Fruit fly (Drosophila melanogaster) whole organism, prepupa: ENCODE data around the gene Task7.
A peak's percentile ranks its signal among the peaks of the same experiment; 100 is the strongest.

Experiments
- Blimp-1 ChIP-seq: fragments of 200-800 bp; sonication (Bioruptor generic); optimal IDR thresholded peaks from 3 replicates; lab custom pipeline; 2017; ENCODE audit warnings: missing biosample characterization, missing genetic modification characterization, mild to moderate bottlenecking, moderate library complexity, missing genetic modification reagents
- CG10631 ChIP-seq: fragments of 200-800 bp; sonication (Bioruptor generic); optimal IDR thresholded peaks from 2 replicates; lab custom pipeline; 2016; ENCODE audit warnings: missing biosample characterization, missing genetic modification characterization
- CG10669 ChIP-seq: fragments of 200-800 bp; sonication (Bioruptor generic); optimal IDR thresholded peaks from 3 replicates; lab custom pipeline; 2018; ENCODE audit warnings: missing biosample characterization, mild to moderate bottlenecking, missing genetic modification characterization, moderate library complexity
- CG11902 ChIP-seq: fragments of 200-800 bp; sonication (Bioruptor generic); optimal IDR thresholded peaks from 3 replicates; lab custom pipeline; 2016; ENCODE audit warnings: missing biosample characterization, missing genetic modification characterization
- CG15336 ChIP-seq: fragments of 200-800 bp; sonication (Bioruptor generic); IDR thresholded peaks from 2 replicates; pipeline ENCODE4 v1.3.6; 2022; ENCODE audit warnings: missing biosample characterization, missing genetic modification characterization
- CG1621 ChIP-seq: fragments of 200-800 bp; sonication (Bioruptor generic); optimal IDR thresholded peaks from 3 replicates; lab custom pipeline; 2018; ENCODE audit warnings: missing biosample characterization, mild to moderate bottlenecking, missing genetic modification characterization
- CG16779 ChIP-seq: fragments of 200-800 bp; sonication (Bioruptor generic); optimal IDR thresholded peaks from 3 replicates; lab custom pipeline; 2017; ENCODE audit warnings: missing biosample characterization, mild to moderate bottlenecking, missing genetic modification characterization
- CG3032 ChIP-seq: fragments of 200-800 bp; optimal IDR thresholded peaks from 2 replicates; lab custom pipeline; 2019; ENCODE audit warnings: missing biosample characterization, mild to moderate bottlenecking, missing genetic modification characterization, moderate library complexity
- CG31627 ChIP-seq: fragments of 200-800 bp; sonication (Bioruptor generic); optimal IDR thresholded peaks from 3 replicates; lab custom pipeline; 2016; ENCODE audit warnings: missing biosample characterization, missing genetic modification characterization
- CG32006 ChIP-seq: fragments of 200-800 bp; sonication (Bioruptor generic); optimal IDR thresholded peaks from 3 replicates; lab custom pipeline; 2017; ENCODE audit warnings: missing biosample characterization, mild to moderate bottlenecking, missing genetic modification characterization
- CG3919 ChIP-seq: fragments of 200-800 bp; sonication (Bioruptor generic); optimal IDR thresholded peaks from 3 replicates; lab custom pipeline; 2016; ENCODE audit warnings: missing biosample characterization, missing genetic modification characterization
- CG6276 ChIP-seq: fragments of 200-800 bp; sonication (Bioruptor generic); optimal IDR thresholded peaks from 2 replicates; lab custom pipeline; 2017; ENCODE audit warnings: missing biosample characterization, mild to moderate bottlenecking, missing genetic modification characterization
- CG6792 ChIP-seq: fragments of 200-800 bp; sonication (Bioruptor generic); optimal IDR thresholded peaks from 3 replicates; lab custom pipeline; 2016; ENCODE audit warnings: missing biosample characterization, missing genetic modification characterization
- CG6808 ChIP-seq: fragments of 200-800 bp; sonication (Bioruptor generic); optimal IDR thresholded peaks from 3 replicates; lab custom pipeline; 2017; ENCODE audit warnings: missing biosample characterization, missing genetic modification characterization, mild to moderate bottlenecking, moderate library complexity, missing genetic modification reagents
- CG6854 ChIP-seq: fragments of 200-800 bp; sonication (Bioruptor generic); optimal IDR thresholded peaks from 2 replicates; lab custom pipeline; 2017; ENCODE audit warnings: missing biosample characterization, mild to moderate bottlenecking, missing genetic modification characterization
- CG7368 ChIP-seq: fragments of 200-800 bp; sonication (Bioruptor generic); optimal IDR thresholded peaks from 3 replicates; lab custom pipeline; 2016; ENCODE audit warnings: missing biosample characterization, missing genetic modification characterization
- CG8119 ChIP-seq: fragments of 200-800 bp; sonication (Bioruptor generic); IDR thresholded peaks from 3 replicates; pipeline ENCODE4 v1.3.6; 2022; ENCODE audit warnings: missing biosample characterization, missing genetic modification characterization
- CG8632 ChIP-seq: fragments of 200-800 bp; sonication (Bioruptor generic); optimal IDR thresholded peaks from 3 replicates; lab custom pipeline; 2016; ENCODE audit warnings: missing biosample characterization, missing genetic modification characterization
- CG9139 ChIP-seq: fragments of 200-800 bp; sonication (Bioruptor generic); optimal IDR thresholded peaks from 3 replicates; lab custom pipeline; 2017; ENCODE audit warnings: missing biosample characterization, mild to moderate bottlenecking, missing genetic modification characterization
- Eip75B ChIP-seq: fragments of 200-800 bp; sonication (Bioruptor generic); optimal IDR thresholded peaks from 3 replicates; lab custom pipeline; 2016; ENCODE audit warnings: missing biosample characterization, missing genetic modification characterization
- Eip78C ChIP-seq: fragments of 200-800 bp; sonication (Bioruptor generic); peaks from one replicate; lab custom pipeline; 2016; ENCODE audit warnings: missing biosample characterization, missing genetic modification characterization
- Eip93F ChIP-seq: fragments of 200-800 bp; sonication (Bioruptor generic); optimal IDR thresholded peaks from 2 replicates; lab custom pipeline; 2016; ENCODE audit warnings: missing biosample characterization, mild to moderate bottlenecking, missing genetic modification characterization
- Ets96B ChIP-seq: fragments of 200-800 bp; optimal IDR thresholded peaks from 2 replicates; lab custom pipeline; 2019; ENCODE audit warnings: missing biosample characterization, mild to moderate bottlenecking, missing genetic modification characterization, moderate library complexity
- Gug ChIP-seq: fragments of 200-800 bp; sonication (Bioruptor generic); IDR thresholded peaks from 2 replicates; pipeline ENCODE4 v1.3.6; 2022; ENCODE audit warnings: missing biosample characterization, missing genetic modification characterization
- Hr38 ChIP-seq: sonication (Bioruptor generic); optimal IDR thresholded peaks from 2 replicates; lab custom pipeline; 2016; ENCODE audit warnings: missing biosample characterization, missing genetic modification characterization
- Hr39 ChIP-seq: fragments of 200-800 bp; sonication (Bioruptor generic); optimal IDR thresholded peaks from 2 replicates; lab custom pipeline; 2016; ENCODE audit warnings: missing biosample characterization, missing genetic modification characterization
- Met ChIP-seq: fragments of 200-800 bp; sonication (Bioruptor generic); optimal IDR thresholded peaks from 3 replicates; lab custom pipeline; 2016; ENCODE audit warnings: missing biosample characterization, missing genetic modification characterization
- OdsH ChIP-seq: fragments of 200-800 bp; sonication (Bioruptor generic); optimal IDR thresholded peaks from 3 replicates; lab custom pipeline; 2016; ENCODE audit warnings: missing biosample characterization, missing genetic modification characterization
- Smox ChIP-seq: fragments of 200-800 bp; sonication (Bioruptor generic); optimal IDR thresholded peaks from 3 replicates; lab custom pipeline; 2016; ENCODE audit warnings: missing biosample characterization, missing genetic modification characterization
- Sox14 ChIP-seq: fragments of 200-800 bp; sonication (Bioruptor generic); optimal IDR thresholded peaks from 3 replicates; lab custom pipeline; 2016; ENCODE audit warnings: missing biosample characterization, missing genetic modification characterization
- Sox15 ChIP-seq: fragments of 200-800 bp; sonication (Bioruptor generic); optimal IDR thresholded peaks from 3 replicates; lab custom pipeline; 2016; ENCODE audit warnings: missing biosample characterization, missing genetic modification characterization
- achi ChIP-seq: fragments of 200-800 bp; sonication (Bioruptor generic); optimal IDR thresholded peaks from 3 replicates; lab custom pipeline; 2016; ENCODE audit warnings: missing biosample characterization, missing genetic modification characterization
- acj6 ChIP-seq: fragments of 200-800 bp; sonication (Bioruptor generic); optimal IDR thresholded peaks from 3 replicates; lab custom pipeline; 2016; ENCODE audit warnings: missing biosample characterization, missing genetic modification characterization
- cyc ChIP-seq: fragments of 200-800 bp; sonication (Bioruptor generic); optimal IDR thresholded peaks from 3 replicates; lab custom pipeline; 2016; ENCODE audit warnings: missing biosample characterization, missing genetic modification characterization
- dac ChIP-seq: fragments of 200-800 bp; sonication (Bioruptor generic); optimal IDR thresholded peaks from 2 replicates; lab custom pipeline; 2017; ENCODE audit warnings: missing biosample characterization, mild to moderate bottlenecking, missing genetic modification characterization
- eg ChIP-seq: fragments of 200-800 bp; sonication (Bioruptor generic); IDR thresholded peaks from 3 replicates; pipeline ENCODE4 v1.3.6; 2022; ENCODE audit warnings: missing biosample characterization, missing genetic modification characterization
- esn ChIP-seq: fragments of 200-800 bp; sonication (Bioruptor generic); optimal IDR thresholded peaks from 2 replicates; lab custom pipeline; 2016; ENCODE audit warnings: missing biosample characterization, mild to moderate bottlenecking, missing genetic modification characterization, moderate library complexity
- fd85E ChIP-seq: fragments of 200-800 bp; sonication (Bioruptor generic); optimal IDR thresholded peaks from 3 replicates; lab custom pipeline; 2016; ENCODE audit warnings: missing biosample characterization, missing genetic modification characterization
- fkh ChIP-seq: fragments of 200-800 bp; sonication (Bioruptor generic); optimal IDR thresholded peaks from 3 replicates; lab custom pipeline; 2017; ENCODE audit warnings: missing biosample characterization, mild to moderate bottlenecking, missing genetic modification characterization, moderate library complexity
- pdm3 ChIP-seq: fragments of 200-800 bp; sonication (Bioruptor generic); optimal IDR thresholded peaks from 3 replicates; lab custom pipeline; 2016; ENCODE audit warnings: missing biosample characterization, missing genetic modification characterization
- salr ChIP-seq, 2 experiments: fragments of 200-800 bp; sonication (Bioruptor generic); optimal IDR thresholded peaks; 3 replicates each; lab custom pipeline; 2016 to 2018; ENCODE audit warnings: missing biosample characterization in 2 of 2, missing genetic modification characterization in 2 of 2, mild to moderate bottlenecking in 1 of 2
- spab ChIP-seq: fragments of 200-800 bp; sonication (Bioruptor generic); optimal IDR thresholded peaks from 2 replicates; lab custom pipeline; 2017; ENCODE audit warnings: missing biosample characterization, mild to moderate bottlenecking, missing genetic modification characterization, missing genetic modification reagents
- svp ChIP-seq: fragments of 200-800 bp; sonication (Bioruptor generic); peaks from one replicate; lab custom pipeline; 2016; ENCODE audit warnings: missing biosample characterization, missing genetic modification characterization
- vri ChIP-seq: fragments of 200-800 bp; sonication (Bioruptor generic); optimal IDR thresholded peaks from 3 replicates; lab custom pipeline; 2016; ENCODE audit warnings: missing biosample characterization, mild to moderate bottlenecking, missing genetic modification characterization

The Task7 gene

dm6 chr3R:9427328-9427727, 15.2 kb upstream of the Task7 start:
- TF ChIP-seq CG6276 (GFP tag; lab: Kevin White, UChicago) = no peak
- TF ChIP-seq CG7368 (GFP tag; lab: Kevin White, UChicago) = no peak
- TF ChIP-seq fkh (GFP tag; lab: Kevin White, UChicago) = peak; percentile 61

- TF ChIP-seq CG8119 = 0 out of 3 replicates have a peak, but pooled peaks have one; percentile 21
- no peak for TF ChIP-seq Blimp-1
Measured at dm6 chr3R:9424061-9424665, 12.1 kb upstream of the Task7 start.

DNA sequence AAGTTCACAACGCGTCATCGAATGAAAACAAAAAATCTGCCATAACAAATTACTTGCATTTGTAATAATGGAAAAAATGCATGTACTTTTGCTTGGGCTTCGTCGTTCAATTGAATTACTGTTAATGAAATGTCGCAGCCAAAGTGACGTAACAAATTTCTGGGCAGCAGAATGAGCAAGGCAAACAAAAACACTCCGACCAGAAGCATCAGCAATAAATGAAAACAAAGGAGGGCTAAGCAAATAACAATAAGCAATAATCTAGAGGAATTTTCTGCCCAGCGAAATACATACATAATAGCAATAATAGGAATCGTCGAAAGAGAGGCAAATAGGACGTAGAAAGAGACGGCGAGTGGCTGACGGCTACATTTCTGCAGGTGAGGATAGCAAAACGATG, 10.2 kb upstream of the Task7 start:
- TF ChIP-seq Smox (no peak), Gug (GFP tag; lab: Robert Waterston, UW) (no peak), Sox14 (GFP tag; lab: Kevin White, UChicago) (no peak), Eip78C (GFP tag; lab: Kevin White, UChicago) (peak; percentile 54), eg (no peak), Hr38 (GFP tag; lab: Kevin White, UChicago) (no peak), fkh (GFP tag; lab: Kevin White, UChicago) (no peak), Ets96B (no peak), CG9139 (GFP tag; lab: Kevin White, UChicago) (no peak), spab (no peak), CG6808 (GFP tag; lab: Kevin White, UChicago) (no peak), vri (GFP tag; lab: Kevin White, UChicago) (peak; percentile 27), fd85E (GFP tag; lab: Kevin White, UChicago) (no peak), esn (GFP tag; lab: Kevin White, UChicago) (no peak), OdsH (no peak), CG16779 (peak; percentile 14), Blimp-1 (no peak), CG15336 (GFP tag; lab: Robert Waterston, UW) (no peak), CG8632 (GFP tag; lab: Kevin White, UChicago) (no peak), cyc (no peak), svp (no peak), CG7368 (GFP tag; lab: Kevin White, UChicago) (no peak), salr (GFP tag; optimal IDR thresholded peaks at IDR 0.05; lab: Kevin White, UChicago) (no peak), CG32006 (no peak), CG6792 (GFP tag; lab: Kevin White, UChicago) (no peak), CG11902 (no peak)

DNA sequence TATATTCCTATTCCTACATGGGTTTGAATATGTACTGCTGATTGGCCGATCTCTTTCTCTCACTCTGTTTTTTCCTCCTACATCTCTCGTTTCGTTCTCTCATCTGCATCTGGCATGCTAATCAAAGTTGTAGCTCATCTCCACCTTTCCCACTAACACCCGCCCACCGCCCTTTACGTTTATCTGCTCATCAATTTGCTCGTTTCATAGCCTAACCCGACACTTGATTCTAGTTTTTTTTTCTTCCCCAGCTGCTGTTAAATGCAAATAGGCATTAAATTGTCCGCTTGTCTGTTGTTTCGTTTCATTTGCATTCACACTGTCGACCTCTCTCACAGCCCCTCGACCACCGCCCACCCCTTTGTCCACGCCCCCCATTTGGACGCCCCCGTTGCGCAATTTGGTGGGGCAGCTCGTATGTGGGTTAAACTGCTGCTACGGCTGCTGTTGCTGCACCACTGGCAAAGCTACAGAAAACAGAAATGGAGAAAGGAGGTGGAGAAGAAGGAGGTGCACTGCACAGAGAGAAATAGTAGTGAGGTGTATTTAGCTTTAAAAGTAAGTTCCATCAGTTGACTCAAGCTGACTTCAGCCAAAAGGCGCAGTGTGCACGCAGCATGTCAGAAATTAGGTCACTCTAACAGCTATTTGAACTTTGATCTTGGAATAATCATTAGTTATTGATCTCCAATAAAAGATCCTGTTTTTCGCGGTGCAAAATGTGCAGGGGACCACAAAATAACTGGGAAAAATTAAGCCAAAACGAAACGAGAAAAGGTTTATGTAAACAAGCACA, 8.5 kb upstream of the Task7 start:
- peak; percentile 41 for TF ChIP-seq CG7368 (GFP tag; lab: Kevin White, UChicago)
- no peak for TF ChIP-seq Blimp-1
- TF ChIP-seq fkh (GFP tag; lab: Kevin White, UChicago) = no peak
- TF ChIP-seq Eip93F (GFP tag; lab: Kevin White, UChicago) = no peak
- TF ChIP-seq Sox15 (GFP tag; lab: Kevin White, UChicago) = peak; percentile 8
- TF ChIP-seq CG31627 (GFP tag; lab: Kevin White, UChicago) = peak; percentile 24
- TF ChIP-seq CG6792 (GFP tag; lab: Kevin White, UChicago) = peak; percentile 23
- peak; percentile 6 for TF ChIP-seq cyc
- TF ChIP-seq vri (GFP tag; lab: Kevin White, UChicago) = no peak
- peak; percentile 35 for TF ChIP-seq CG10669
- TF ChIP-seq Sox14 (GFP tag; lab: Kevin White, UChicago) = peak; percentile 6
- peak; percentile 15 for TF ChIP-seq CG10631 (GFP tag; lab: Kevin White, UChicago)
- TF ChIP-seq acj6 (GFP tag; lab: Kevin White, UChicago) = peak; percentile 28
- TF ChIP-seq pdm3 (GFP tag; lab: Kevin White, UChicago) = peak; percentile 42
- peak; percentile 37 for TF ChIP-seq CG3919
- TF ChIP-seq CG15336 (GFP tag; lab: Robert Waterston, UW) = peak; percentile 66
- TF ChIP-seq esn (GFP tag; lab: Kevin White, UChicago) = no peak
- TF ChIP-seq CG8119 = peak; percentile 71
- TF ChIP-seq Eip75B (GFP tag; lab: Kevin White, UChicago) = peak; percentile 31
- peak; percentile 15 for TF ChIP-seq Met
- no peak for TF ChIP-seq CG6854 (GFP tag; lab: Kevin White, UChicago)
- TF ChIP-seq svp = peak; percentile 74
- TF ChIP-seq dac (GFP tag; lab: Kevin White, UChicago) = peak; percentile 47
- no peak for TF ChIP-seq Hr39 (GFP tag; lab: Kevin White, UChicago)
- no peak for TF ChIP-seq CG1621 (tag; lab: Kevin White, UChicago)
- no peak for TF ChIP-seq CG3032 (tag; lab: Kevin White, UChicago)
- TF ChIP-seq achi = peak; percentile 33
- no peak for TF ChIP-seq spab
